Worm (Caenorhabditis elegans): ENCODE results near the gene Y39B6A.3.

ce11 chrV:19230413-19230812 lies 40.6 kb upstream of the Y39B6A.3 start, which contains the start of gene sqst-3:
- TF ChIP-seq che-1 (tag; optimal IDR thresholded peaks at IDR 0.05) (no peak), nhr-11 (tag; optimal IDR thresholded peaks at IDR 0.05) (no peak), unc-86 (tag; optimal IDR thresholded peaks at IDR 0.05) (no peak), hlh-15 (tag; optimal IDR thresholded peaks at IDR 0.05) (no peak), pha-4 (tag; optimal IDR thresholded peaks at IDR 0.05) (no peak), sox-2 (GFP tag; IDR thresholded peaks at IDR 0.05) (no peak), madf-2 (tag; optimal IDR thresholded peaks at IDR 0.05) (no peak), nfya-1 (tag; optimal IDR thresholded peaks at IDR 0.05) (no peak), ama-1 (optimal IDR thresholded peaks at IDR 0.05) (no peak)
